Worm (Caenorhabditis elegans): ENCODE data around the gene srz-18.

ce11 chrV:20609494-20609893 lies 17.0 kb upstream of the srz-18 start, which contains the start of gene grd-2:
- TF ChIP-seq unc-39 (tag; optimal IDR thresholded peaks at IDR 0.05) (no peak), fkh-10 (GFP tag; optimal IDR thresholded peaks at IDR 0.05) (no peak), nhr-11 (tag; optimal IDR thresholded peaks at IDR 0.05) (no peak), ztf-11 (tag; optimal IDR thresholded peaks at IDR 0.05) (no peak), mdl-1 (tag; optimal IDR thresholded peaks at IDR 0.05) (no peak), lin-39 (tag; optimal IDR thresholded peaks at IDR 0.05) (no peak), skn-1 (tag; optimal IDR thresholded peaks at IDR 0.05) (no peak), eor-1 (tag; optimal IDR thresholded peaks at IDR 0.05) (no peak), snpc-4 (tag; optimal IDR thresholded peaks at IDR 0.05) (no peak), unc-62 (GFP tag; optimal IDR thresholded peaks at IDR 0.05) (no peak), nhr-28 (tag; optimal IDR thresholded peaks at IDR 0.05) (no peak), nhr-237 (tag; optimal IDR thresholded peaks at IDR 0.05) (no peak), nhr-25 (tag; optimal IDR thresholded peaks at IDR 0.05) (no peak), pha-4 (tag; optimal IDR thresholded peaks at IDR 0.05) (no peak)
